Worm (Caenorhabditis elegans): ENCODE results near the gene Y37E11AM.3.

Y37E11AM.3 gene

ce11 chrIV:3701892-3702291 lies 17.1 kb downstream of the Y37E11AM.3 start, which contains the start of gene Y37E11AL.12:
TSS of gene Y37E11AL.12 (minus strand) at chrIV:3701992.
- TF ChIP-seq daf-19 (GFP tag; conservative IDR thresholded peaks at IDR 0.05) (no peak), sdz-12 (GFP tag; optimal IDR thresholded peaks at IDR 0.05) (no peak)

ce11 chrIV:3700554-3700953 lies 18.4 kb downstream of the Y37E11AM.3 start, which contains the start of gene Y37E11AL.9:
TSS of gene Y37E11AL.9 (minus strand) at chrIV:3700654.
- TF ChIP-seq Y5F2A.4 (GFP tag; optimal IDR thresholded peaks at IDR 0.05) (no peak), dmd-6 (GFP tag; IDR thresholded peaks at IDR 0.05) (no peak), fkh-10 (GFP tag; optimal IDR thresholded peaks at IDR 0.05) (no peak), F49E8.2 (tag; optimal IDR thresholded peaks at IDR 0.05; ENCODE audit: borderline replicate concordance) (no peak), zfp-3 (GFP tag; conservative IDR thresholded peaks at IDR 0.05) (no peak), mes-2 (tag; optimal IDR thresholded peaks at IDR 0.05; ENCODE audit: poor library complexity, severe bottlenecking) (no peak), zip-11 (GFP tag; IDR thresholded peaks at IDR 0.05) (no peak), zfp-2 (tag; optimal IDR thresholded peaks at IDR 0.05) (no peak), lin-15B (tag; optimal IDR thresholded peaks at IDR 0.05) (no peak), daf-16 (GFP tag; optimal IDR thresholded peaks at IDR 0.05) (no peak), daf-16 (tag; optimal IDR thresholded peaks at IDR 0.05) (no peak), nhr-77 (tag; optimal IDR thresholded peaks at IDR 0.05) (no peak), R02D3.7 (tag; optimal IDR thresholded peaks at IDR 0.05) (no peak), nhr-102 (tag; optimal IDR thresholded peaks at IDR 0.05) (no peak)

ce11 chrIV:3698201-3698600 lies 20.8 kb downstream of the Y37E11AM.3 start, which contains the start of gene Y37E11AL.2:
TSS of gene Y37E11AL.2 (plus strand) at chrIV:3698501.
- TF ChIP-seq sdz-12 (GFP tag; optimal IDR thresholded peaks at IDR 0.05), result no peak
- no peak for TF ChIP-seq saeg-2 (GFP tag; IDR thresholded peaks at IDR 0.05)
- TF ChIP-seq nhr-48 (tag; optimal IDR thresholded peaks at IDR 0.05), result no peak
- no peak for TF ChIP-seq daf-8 (GFP tag; IDR thresholded peaks at IDR 0.05)
- no peak for TF ChIP-seq pqm-1 (tag; optimal IDR thresholded peaks at IDR 0.05)
- TF ChIP-seq ceh-62 (tag; optimal IDR thresholded peaks at IDR 0.05), result no peak
- TF ChIP-seq ceh-32 (tag; optimal IDR thresholded peaks at IDR 0.05; ENCODE audit: poor library complexity), result no peak
- no peak for TF ChIP-seq ceh-82 (tag; optimal IDR thresholded peaks at IDR 0.05)
- TF ChIP-seq vab-7 (GFP tag; IDR thresholded peaks at IDR 0.05), result no peak
- no peak for TF ChIP-seq ama-1 (optimal IDR thresholded peaks at IDR 0.05)

- TF ChIP-seq aha-1 (tag) (peak; percentile 29), T26A8.4 (GFP tag; IDR thresholded peaks at IDR 0.05) (no peak), rbr-2 (tag; optimal IDR thresholded peaks at IDR 0.05) (peak; percentile 20), lin-38 (GFP tag; IDR thresholded peaks at IDR 0.05) (peak; percentile 97), mes-2 (tag; optimal IDR thresholded peaks at IDR 0.05; ENCODE audit: poor library complexity, severe bottlenecking) (peak; percentile 79), dpl-1 (GFP tag; optimal IDR thresholded peaks at IDR 0.05) (peak; percentile 88), nhr-111 (GFP tag; optimal IDR thresholded peaks at IDR 0.05) (no peak), nhr-11 (tag; optimal IDR thresholded peaks at IDR 0.05) (peak; percentile 21), lsy-2 (tag; optimal IDR thresholded peaks at IDR 0.05) (peak in 1 of 2 experiments; percentile 66), nhr-28 (tag; optimal IDR thresholded peaks at IDR 0.05) (peak; percentile 52), fkh-10 (GFP tag; optimal IDR thresholded peaks at IDR 0.05) (peak; percentile 14), nhr-6 (tag; optimal IDR thresholded peaks at IDR 0.05) (peak; percentile 26), hif-1 (tag; optimal IDR thresholded peaks at IDR 0.05) (no peak), mep-1 (tag; optimal IDR thresholded peaks at IDR 0.05) (peak; percentile 33), hlh-30 (tag; optimal IDR thresholded peaks at IDR 0.05; ENCODE audit: insufficient read depth) (peak; percentile 31), ceh-82 (tag; optimal IDR thresholded peaks at IDR 0.05) (no peak)
Measured at ce11 chrIV:3694638-3695037, 24.3 kb downstream of the Y37E11AM.3 start, which contains the start of the genes taf-6.2 and Y37E11AL.3. TSS of gene taf-6.2 (minus strand) at chrIV:3694733. TSS of gene Y37E11AL.3 (plus strand) at chrIV:3694935.

All from whole organism, L4 larva.